Fruit fly (Drosophila melanogaster) whole organism, wandering third instar larva: ENCODE data around the gene Kots.

Source experiments
- Abd-B ChIP-seq: fragments of >200 bp; optimal IDR thresholded peaks from 2 replicates; lab custom pipeline; 2017; ENCODE audit warnings: missing biosample characterization, missing genetic modification characterization
- CrebA ChIP-seq: fragments of 200-800 bp; sonication (Bioruptor generic); optimal IDR thresholded peaks from 2 replicates; lab custom pipeline; 2016; ENCODE audit warnings: missing biosample characterization, mild to moderate bottlenecking, missing genetic modification characterization, borderline replicate concordance
- Hnf4 ChIP-seq: fragments of 200-800 bp; sonication (Bioruptor generic); optimal IDR thresholded peaks from 2 replicates; lab custom pipeline; 2016; ENCODE audit warnings: missing biosample characterization, mild to moderate bottlenecking, missing genetic modification characterization
- Hr83 ChIP-seq: fragments of 200-300 bp; sonication (Bioruptor generic); optimal IDR thresholded peaks from 2 replicates; lab custom pipeline; 2016; ENCODE audit warnings: missing biosample characterization, mild to moderate bottlenecking, missing genetic modification characterization, moderate library complexity; ENCODE audit not compliant: poor library complexity, severe bottlenecking
- OdsH ChIP-seq: fragments of 200-800 bp; sonication (Bioruptor generic); optimal IDR thresholded peaks from 2 replicates; lab custom pipeline; 2016; ENCODE audit warnings: missing biosample characterization, mild to moderate bottlenecking, missing genetic modification characterization
- Sp1 ChIP-seq: fragments of 200-800 bp; sonication (Bioruptor generic); optimal IDR thresholded peaks from 3 replicates; lab custom pipeline; 2019; ENCODE audit warnings: missing biosample characterization, mild to moderate bottlenecking, missing genetic modification characterization, moderate library complexity
- Vsx2 ChIP-seq: fragments of 200-300, 225-300 bp; sonication (Bioruptor generic); optimal IDR thresholded peaks from 2 replicates; lab custom pipeline; 2018; ENCODE audit warnings: missing biosample characterization, missing genetic modification characterization; ENCODE audit not compliant: partially characterized antibody
- dl ChIP-seq, 2 experiments: fragments of 175-275, 200-275 bp in 1 of 2; fragments of 200-275 bp in 1 of 2; sonication (Bioruptor generic); optimal IDR thresholded peaks; lab custom pipeline; 2018; ENCODE audit warnings: mild to moderate bottlenecking in 2 of 2, missing biosample characterization in 2 of 2, missing genetic modification characterization in 2 of 2, moderate library complexity in 2 of 2; ENCODE audit not compliant: partially characterized antibody in 2 of 2, insufficient read depth in 1 of 2
- lola ChIP-seq: fragments of >200 bp; optimal IDR thresholded peaks from 2 replicates; lab custom pipeline; 2017; ENCODE audit warnings: missing biosample characterization, missing genetic modification characterization
- pan ChIP-seq: fragments of >200 bp; optimal IDR thresholded peaks from 2 replicates; lab custom pipeline; 2017
- sv ChIP-seq: fragments of 200-800 bp; sonication (Bioruptor generic); optimal IDR thresholded peaks from 3 replicates; lab custom pipeline; 2016; ENCODE audit warnings: missing biosample characterization, missing genetic modification characterization
- usp ChIP-seq: fragments of >200 bp; optimal IDR thresholded peaks from 2 replicates; lab custom pipeline; 2017; ENCODE audit warnings: missing biosample characterization, missing genetic modification characterization

- TF ChIP-seq CrebA (GFP tag; lab: Kevin White, UChicago) (no peak), Abd-B (GFP tag; lab: Kevin White, UChicago) (no peak), OdsH (GFP tag; lab: Kevin White, UChicago) (no peak), lola (GFP tag; lab: Kevin White, UChicago) (no peak), usp (GFP tag; lab: Kevin White, UChicago) (no peak), Hr83 (no peak), sv (GFP tag; lab: Kevin White, UChicago) (no peak), Hnf4 (GFP tag; lab: Kevin White, UChicago) (no peak), dl (GFP tag; optimal IDR thresholded peaks at IDR 0.05; lab: Kevin White, UChicago; ENCODE audit: insufficient read depth in 1 of 2, partially characterized antibody in 2 of 2) (no peak), pan (lab: Kevin White, UChicago) (no peak), Vsx2 (no peak), Sp1 (GFP tag; lab: Kevin White, UChicago) (no peak)
These were observed 11.7 kb downstream of the Kots start for dm6 chr3R:13952303-13952702.
